Fruit fly (Drosophila melanogaster) whole organism, embryonic: ENCODE data around the gene mia.

ENCODE experiments used
- Aef1 ChIP-seq: fragments of 200-800 bp; sonication (Bioruptor generic); IDR thresholded peaks from 3 replicates; pipeline ENCODE4 v1.3.6; 2022; ENCODE audit warnings: missing biosample characterization, missing genetic modification characterization
- Awh ChIP-seq: fragments of 200-800 bp; sonication (Bioruptor generic); IDR thresholded peaks from 2 replicates; pipeline ENCODE4, ENCODE4 v1.3.6; 2022; ENCODE audit warnings: missing biosample characterization, missing genetic modification characterization
- B-H1 ChIP-seq: fragments of 200-800 bp; sonication (Bioruptor generic); IDR thresholded peaks from 3 replicates; pipeline ENCODE4 v1.3.6; 2022; ENCODE audit warnings: missing biosample characterization, missing genetic modification characterization
- Bteb2 ChIP-seq: fragments of 200-800 bp; sonication (Bioruptor generic); optimal IDR thresholded peaks from 2 replicates; lab custom pipeline; 2016; ENCODE audit warnings: missing biosample characterization, missing genetic modification characterization
- CG1024 ChIP-seq: fragments of 200-800 bp; sonication (Bioruptor generic); IDR thresholded peaks from 2 replicates; pipeline ENCODE4 v1.3.6; 2022; ENCODE audit warnings: missing biosample characterization, missing genetic modification characterization
- CG10366 ChIP-seq: fragments of 200-800 bp; sonication (Bioruptor generic); IDR thresholded peaks from 2 replicates; pipeline ENCODE4 v1.3.6; 2022; ENCODE audit warnings: missing biosample characterization, missing genetic modification characterization
- CG11695 ChIP-seq: fragments of 200-800 bp; sonication (Bioruptor generic); IDR thresholded peaks from 3 replicates; pipeline ENCODE4 v1.3.6; 2022; ENCODE audit warnings: missing biosample characterization, missing genetic modification characterization
- CG1233 ChIP-seq: fragments of 200-800 bp; sonication (Bioruptor generic); optimal IDR thresholded peaks from 4 replicates; lab custom pipeline; 2018; ENCODE audit warnings: missing biosample characterization, mild to moderate bottlenecking, missing genetic modification characterization
- CG12659 ChIP-seq: fragments of 200-800 bp; sonication (Bioruptor generic); optimal IDR thresholded peaks from 3 replicates; lab custom pipeline; 2017; ENCODE audit warnings: mild to moderate bottlenecking, missing biosample characterization, missing genetic modification reagents, missing genetic modification characterization
- CG12744 ChIP-seq: fragments of 200-800 bp; sonication (Bioruptor generic); optimal IDR thresholded peaks from 2 replicates; lab custom pipeline; 2016; ENCODE audit warnings: missing biosample characterization, missing genetic modification characterization
- CG12942 ChIP-seq: fragments of 200-800 bp; sonication (Bioruptor generic); optimal IDR thresholded peaks from 3 replicates; lab custom pipeline; 2016; ENCODE audit warnings: missing biosample characterization, missing genetic modification characterization
- CG14710 ChIP-seq: fragments of 200-800 bp; sonication (Bioruptor generic); optimal IDR thresholded peaks from 3 replicates; lab custom pipeline; 2019; ENCODE audit warnings: missing biosample characterization, mild to moderate bottlenecking, missing genetic modification characterization, moderate library complexity
- CG15601 ChIP-seq: fragments of 200-800 bp; sonication (Bioruptor generic); optimal IDR thresholded peaks from 3 replicates; lab custom pipeline; 2019; ENCODE audit warnings: missing biosample characterization, mild to moderate bottlenecking, missing genetic modification characterization, moderate library complexity
- CG18599 ChIP-seq: fragments of 200-800 bp; sonication (Bioruptor generic); optimal IDR thresholded peaks from 3 replicates; lab custom pipeline; 2017; ENCODE audit warnings: missing biosample characterization, missing genetic modification characterization, mild to moderate bottlenecking, moderate library complexity, missing genetic modification reagents
- CG30020 ChIP-seq: fragments of 200-800 bp; optimal IDR thresholded peaks from 2 replicates; lab custom pipeline; 2019; ENCODE audit warnings: missing biosample characterization, mild to moderate bottlenecking, missing genetic modification characterization, moderate library complexity
- CG32772 ChIP-seq: fragments of 200-800 bp; sonication (Bioruptor generic); IDR thresholded peaks from 2 replicates; pipeline ENCODE4 v1.3.6; 2022; ENCODE audit warnings: missing biosample characterization, missing genetic modification characterization
- CG34376 ChIP-seq: fragments of 200-800 bp; sonication (Bioruptor generic); optimal IDR thresholded peaks from 2 replicates; lab custom pipeline; 2018; ENCODE audit warnings: missing biosample characterization, mild to moderate bottlenecking, missing genetic modification characterization
- CG42726 ChIP-seq: fragments of 200-800 bp; sonication (Bioruptor generic); IDR thresholded peaks from 2 replicates; pipeline ENCODE4 v1.3.6; 2022; ENCODE audit warnings: missing biosample characterization, missing genetic modification characterization; ENCODE audit not compliant: partially characterized antibody
- CG4730 ChIP-seq: fragments of 200-800 bp; sonication (Bioruptor generic); IDR thresholded peaks from 2 replicates; pipeline ENCODE4 v1.3.6; 2022; ENCODE audit warnings: missing biosample characterization, missing genetic modification characterization
- CG6654 ChIP-seq: fragments of 200-800 bp; sonication (Bioruptor generic); optimal IDR thresholded peaks from 2 replicates; lab custom pipeline; 2017; ENCODE audit warnings: missing biosample characterization, mild to moderate bottlenecking, missing genetic modification characterization
- CG6683 ChIP-seq: fragments of 200-800 bp; sonication (Bioruptor generic); optimal IDR thresholded peaks from 2 replicates; lab custom pipeline; 2017; ENCODE audit warnings: missing biosample characterization, mild to moderate bottlenecking, missing genetic modification characterization, missing genetic modification reagents
- Doc3 ChIP-seq: fragments of 200-800 bp; sonication (Bioruptor generic); IDR thresholded peaks from 3 replicates; pipeline ENCODE4 v1.3.6; 2022; ENCODE audit warnings: missing biosample characterization, missing genetic modification characterization; ENCODE audit not compliant: partially characterized antibody
- ERR ChIP-seq: fragments of 200-800 bp; sonication (Bioruptor generic); optimal IDR thresholded peaks from 2 replicates; lab custom pipeline; 2016; ENCODE audit warnings: missing biosample characterization, missing genetic modification characterization
- Hr39 ChIP-seq: fragments of >200 bp; optimal IDR thresholded peaks from 2 replicates; lab custom pipeline; 2017
- Jarid2 ChIP-seq: fragments of 200-800 bp; sonication (Bioruptor generic); optimal IDR thresholded peaks from 3 replicates; lab custom pipeline; 2017; ENCODE audit warnings: mild to moderate bottlenecking, missing biosample characterization, missing genetic modification reagents, missing genetic modification characterization
- Neu2 ChIP-seq: fragments of 200-800 bp; sonication (Bioruptor generic); optimal IDR thresholded peaks from 3 replicates; lab custom pipeline; 2016; ENCODE audit warnings: missing biosample characterization, missing genetic modification characterization, borderline replicate concordance
- Nf-YC ChIP-seq: fragments of 200-800 bp; optimal IDR thresholded peaks from 3 replicates; lab custom pipeline; 2019; ENCODE audit warnings: missing biosample characterization, mild to moderate bottlenecking, missing genetic modification characterization, moderate library complexity
- Scr ChIP-seq: fragments of 200-800 bp; sonication (Bioruptor generic); IDR thresholded peaks from 2 replicates; pipeline ENCODE4 v1.3.6; 2022; ENCODE audit warnings: missing biosample characterization, missing genetic modification characterization; ENCODE audit not compliant: partially characterized antibody
- Tbp ChIP-seq: fragments of >200 bp; optimal IDR thresholded peaks from 2 replicates; lab custom pipeline; 2018; ENCODE audit warnings: missing biosample characterization, missing genetic modification characterization
- croc ChIP-seq: fragments of 200-800 bp; sonication (Bioruptor generic); conservative IDR thresholded peaks from 3 replicates; pipeline ENCODE4 v1.3.6; 2022; ENCODE audit warnings: missing biosample characterization, missing genetic modification characterization
- dysf ChIP-seq: fragments of 200-800 bp; sonication (Bioruptor generic); IDR thresholded peaks from 3 replicates; pipeline ENCODE4 v1.3.6; 2022; ENCODE audit warnings: missing biosample characterization, missing genetic modification characterization
- eve ChIP-seq, 2 experiments: fragments of >200 bp; optimal IDR thresholded peaks; 2 replicates each; lab custom pipeline; 2017; ENCODE audit warnings: missing biosample characterization in 2 of 2, missing genetic modification characterization in 2 of 2
- eyg ChIP-seq: fragments of 200-800 bp; sonication (Bioruptor generic); optimal IDR thresholded peaks from 3 replicates; lab custom pipeline; 2016; ENCODE audit warnings: missing biosample characterization, missing genetic modification characterization
- fd3F ChIP-seq: fragments of 200-800 bp; sonication (Bioruptor generic); optimal IDR thresholded peaks from 2 replicates; lab custom pipeline; 2018; ENCODE audit warnings: missing biosample characterization, mild to moderate bottlenecking, missing genetic modification characterization, moderate library complexity
- fru ChIP-seq: fragments of >200 bp; optimal IDR thresholded peaks from 2 replicates; lab custom pipeline; 2017
- gcm2 ChIP-seq: fragments of 200-800 bp; sonication (Bioruptor generic); optimal IDR thresholded peaks from 2 replicates; lab custom pipeline; 2016; ENCODE audit warnings: missing biosample characterization, missing genetic modification characterization
- ken ChIP-seq: fragments of 200-800 bp; sonication (Bioruptor generic); IDR thresholded peaks from 3 replicates; pipeline ENCODE4 v1.3.6; 2022; ENCODE audit warnings: missing biosample characterization, missing genetic modification characterization
- lov ChIP-seq, 2 experiments: fragments of 200-800 bp in 1 of 2; fragments of >200 bp in 1 of 2; sonication (Bioruptor generic) in 1 of 2; IDR thresholded peaks in 1 of 2; optimal IDR thresholded peaks in 1 of 2; 2 replicates in 1 of 2; 3 replicates in 1 of 2; pipeline versions ENCODE4 v1.3.6 to Lab custom; 2017 to 2022; ENCODE audit warnings: missing biosample characterization in 1 of 2, missing genetic modification characterization in 1 of 2
- maf-S ChIP-seq: fragments of 200-800 bp; sonication (Bioruptor generic); optimal IDR thresholded peaks from 2 replicates; lab custom pipeline; 2016; ENCODE audit warnings: missing biosample characterization, missing genetic modification characterization
- nerfin-2 ChIP-seq: fragments of 200-800 bp; sonication (Bioruptor generic); IDR thresholded peaks from 2 replicates; pipeline ENCODE4 v1.3.6; 2022; ENCODE audit warnings: missing biosample characterization, missing genetic modification characterization; ENCODE audit not compliant: partially characterized antibody
- odd ChIP-seq: fragments of 200-800 bp; sonication (Bioruptor generic); optimal IDR thresholded peaks from 2 replicates; lab custom pipeline; 2017; ENCODE audit warnings: missing biosample characterization, mild to moderate bottlenecking, missing genetic modification characterization
- pfk ChIP-seq: fragments of 200-800 bp; sonication (Bioruptor generic); optimal IDR thresholded peaks from 2 replicates; lab custom pipeline; 2018; ENCODE audit warnings: missing biosample characterization, mild to moderate bottlenecking, missing genetic modification characterization, moderate library complexity
- pho ChIP-seq: fragments of 200-800 bp; sonication (Bioruptor generic); optimal IDR thresholded peaks from 2 replicates; lab custom pipeline; 2016; ENCODE audit warnings: missing biosample characterization, missing genetic modification characterization
- phol ChIP-seq: fragments of 200-800 bp; sonication (Bioruptor generic); optimal IDR thresholded peaks from 3 replicates; lab custom pipeline; 2018; ENCODE audit warnings: missing biosample characterization, mild to moderate bottlenecking, missing genetic modification characterization, moderate library complexity
- pzg ChIP-seq: fragments of 200-800 bp; sonication (Bioruptor generic); optimal IDR thresholded peaks from 3 replicates; lab custom pipeline; 2018; ENCODE audit warnings: missing biosample characterization, mild to moderate bottlenecking, missing genetic modification characterization, moderate library complexity
- ro ChIP-seq: fragments of 200-800 bp; sonication (Bioruptor generic); IDR thresholded peaks from 2 replicates; pipeline ENCODE4 v1.3.6; 2022; ENCODE audit warnings: missing biosample characterization, missing genetic modification characterization
- run ChIP-seq: fragments of 200-800 bp; sonication (Bioruptor generic); optimal IDR thresholded peaks from 3 replicates; lab custom pipeline; 2018; ENCODE audit warnings: missing biosample characterization, mild to moderate bottlenecking, missing genetic modification characterization
- sna ChIP-seq: fragments of 200-800 bp; sonication (Bioruptor generic); IDR thresholded peaks from 2 replicates; pipeline ENCODE4 v1.3.6; 2022; ENCODE audit warnings: missing biosample characterization, missing genetic modification characterization; ENCODE audit not compliant: partially characterized antibody
- zen2 ChIP-seq: fragments of 200-800 bp; sonication (Bioruptor generic); IDR thresholded peaks from 3 replicates; pipeline ENCODE4 v1.3.6; 2022; ENCODE audit warnings: missing biosample characterization, missing genetic modification characterization; ENCODE audit not compliant: partially characterized antibody
- zfh2 ChIP-seq: fragments of 200-800 bp; sonication (Bioruptor generic); optimal IDR thresholded peaks from 2 replicates; lab custom pipeline; 2016; ENCODE audit warnings: missing biosample characterization, missing genetic modification characterization

mia gene

dm6 chr3R:5587863-5588519, 37.0 kb upstream of the mia start, which contains the start of gene CG2926 (continued):
- peak; percentile 45; the same call in 1 of the 3 replicates for TF ChIP-seq dysf
- no peak for TF ChIP-seq Jarid2 (GFP tag; lab: Kevin White, UChicago)
- peak; percentile 20 for TF ChIP-seq maf-S (GFP tag; lab: Kevin White, UChicago)
- TF ChIP-seq fru (lab: Kevin White, UChicago): no peak
- no peak for TF ChIP-seq CG4730
- TF ChIP-seq CG11695 (GFP tag; lab: Robert Waterston, UW): no peak
- peak; percentile 59 for TF ChIP-seq sna (GFP tag; lab: Robert Waterston, UW)
- no peak for TF ChIP-seq eve (GFP tag; optimal IDR thresholded peaks at IDR 0.05; lab: Kevin White, UChicago)
- TF ChIP-seq pfk (GFP tag; lab: Kevin White, UChicago): no peak
- TF ChIP-seq Neu2 (GFP tag; lab: Kevin White, UChicago): no peak
- no peak for TF ChIP-seq B-H1 (GFP tag; lab: Robert Waterston, UW)
- peak; percentile 79 for TF ChIP-seq zen2 (GFP tag; lab: Robert Waterston, UW)
- TF ChIP-seq gcm2 (GFP tag; lab: Kevin White, UChicago): no peak
- TF ChIP-seq ken: no peak
- TF ChIP-seq CG12942 (GFP tag; lab: Kevin White, UChicago): no peak
- TF ChIP-seq CG32772: no peak
- TF ChIP-seq zfh2 (GFP tag; lab: Kevin White, UChicago): peak; percentile 44
- peak; percentile 15 for TF ChIP-seq CG34376 (GFP tag; lab: Kevin White, UChicago)
- TF ChIP-seq lov (optimal IDR thresholded peaks at IDR 0.05; lab: Kevin White, UChicago): no peak
- TF ChIP-seq lov (GFP tag; IDR thresholded peaks at IDR 0.05; lab: Robert Waterston, UW): 0 out of 3 replicates have a peak, but pooled peaks have one; percentile 5
- TF ChIP-seq run (tag; lab: Kevin White, UChicago): no peak
- TF ChIP-seq Doc3 (GFP tag; lab: Robert Waterston, UW): peak; percentile 74; the same call in 2 of the 3 replicates
- peak; percentile 68 for TF ChIP-seq CG14710 (tag; lab: Kevin White, UChicago)
- TF ChIP-seq CG1024: no peak
- peak; percentile 60 for TF ChIP-seq pho (GFP tag; lab: Kevin White, UChicago)
- no peak for TF ChIP-seq eyg
- TF ChIP-seq nerfin-2 (GFP tag; lab: Robert Waterston, UW): peak; percentile 59
- no peak for TF ChIP-seq ERR (GFP tag; lab: Kevin White, UChicago)
- peak; percentile 33 for TF ChIP-seq CG1233 (GFP tag; lab: Kevin White, UChicago)
- TF ChIP-seq CG10366 (GFP tag; lab: Robert Waterston, UW): no peak
- TF ChIP-seq Hr39 (lab: Kevin White, UChicago): no peak
- TF ChIP-seq phol (tag; lab: Kevin White, UChicago): peak; percentile 97
- TF ChIP-seq CG42726 (GFP tag; lab: Robert Waterston, UW): peak; percentile 88
- TF ChIP-seq fd3F: no peak
- peak; percentile 71 for TF ChIP-seq pzg (GFP tag; lab: Kevin White, UChicago)
- no peak for TF ChIP-seq CG12744
- no peak for TF ChIP-seq CG6683 (GFP tag; lab: Kevin White, UChicago)
- TF ChIP-seq Aef1 (GFP tag; lab: Robert Waterston, UW): 0 out of 3 replicates have a peak, but pooled peaks have one; percentile 13
- TF ChIP-seq CG18599 (GFP tag; lab: Kevin White, UChicago): no peak
- TF ChIP-seq Nf-YC: no peak
- TF ChIP-seq odd (GFP tag; lab: Kevin White, UChicago): no peak
- TF ChIP-seq croc: no peak
- TF ChIP-seq Tbp (GFP tag; lab: Kevin White, UChicago): no peak
- no peak for TF ChIP-seq Awh (GFP tag; lab: Robert Waterston, UW)
- TF ChIP-seq Scr (GFP tag; lab: Robert Waterston, UW): peak; percentile 89
- TF ChIP-seq Bteb2 (GFP tag; lab: Kevin White, UChicago): no peak
- peak; percentile 62 for TF ChIP-seq CG12659 (GFP tag; lab: Kevin White, UChicago)
- TF ChIP-seq CG30020: peak; percentile 81
- TF ChIP-seq CG15601: no peak
- no peak for TF ChIP-seq CG6654 (GFP tag; lab: Kevin White, UChicago)
- TF ChIP-seq ro (GFP tag; lab: Robert Waterston, UW): no peak
